Worm (Caenorhabditis elegans) whole organism, young adult: Measurements from ENCODE around the gene K05F1.9.
A peak's percentile ranks its signal among the peaks of the same experiment; 100 is the strongest.

Source experiments
- B0019.2 ChIP-seq: fragments of 200-800 bp; sonication (Bioruptor generic); conservative IDR thresholded peaks from 2 replicates; pipeline ENCODE4 v1.3.6; 2022; ENCODE audit warnings: missing genetic modification reagents, missing genetic modification characterization, missing compliant biosample characterization
- B0261.1 ChIP-seq: sonication (generic microtip); optimal IDR thresholded peaks from 2 replicates; lab custom pipeline; 2016; ENCODE audit warnings: mild to moderate bottlenecking, missing genetic modification characterization, moderate library complexity, missing compliant biosample characterization
- C17E4.6 ChIP-seq: fragments of 200-800 bp; sonication (Bioruptor generic); IDR thresholded peaks from 2 replicates; pipeline ENCODE4 v1.3.6; 2022; ENCODE audit warnings: missing genetic modification reagents, missing genetic modification characterization, missing compliant biosample characterization
- D2030.7 ChIP-seq: fragments of 200-800 bp; sonication (Bioruptor generic); IDR thresholded peaks from 2 replicates; pipeline ENCODE4 v1.3.6; 2022; ENCODE audit warnings: missing genetic modification reagents, missing genetic modification characterization, missing compliant biosample characterization
- F10E7.11 ChIP-seq: sonication (generic microtip); optimal IDR thresholded peaks from 2 replicates; lab custom pipeline; 2017; ENCODE audit warnings: mild to moderate bottlenecking, missing genetic modification characterization, moderate library complexity, missing compliant biosample characterization
- F23B12.7 ChIP-seq: sonication (generic microtip); optimal IDR thresholded peaks from 2 replicates; lab custom pipeline; 2017; ENCODE audit warnings: missing genetic modification characterization, mild to moderate bottlenecking, missing compliant biosample characterization, antibody characterized with exemption, moderate library complexity; ENCODE audit not compliant: insufficient read depth
- F49E8.2 ChIP-seq: sonication (generic microtip); optimal IDR thresholded peaks from 3 replicates; lab custom pipeline; 2017; ENCODE audit warnings: missing genetic modification characterization, mild to moderate bottlenecking, missing compliant biosample characterization, antibody characterized with exemption, moderate library complexity; ENCODE audit not compliant: insufficient read depth
- F55B11.4 ChIP-seq: sonication (generic microtip); optimal IDR thresholded peaks from 2 replicates; lab custom pipeline; 2016; ENCODE audit warnings: missing compliant biosample characterization, missing genetic modification characterization, borderline replicate concordance; ENCODE audit not compliant: insufficient read depth
- F57A8.1 ChIP-seq: fragments of 200-800 bp; sonication (Bioruptor generic); optimal IDR thresholded peaks from 2 replicates; lab custom pipeline; 2018; ENCODE audit warnings: mild to moderate bottlenecking, missing genetic modification characterization, moderate library complexity, missing compliant biosample characterization
- Y67H2A.10 ChIP-seq: fragments of 200-800 bp; sonication (Bioruptor generic); conservative IDR thresholded peaks from 2 replicates; pipeline ENCODE4 v1.3.6; 2022; ENCODE audit warnings: missing genetic modification reagents, missing genetic modification characterization, missing compliant biosample characterization
- Y79H2A.3 ChIP-seq: fragments of 200-800 bp; sonication (Bioruptor generic); conservative IDR thresholded peaks from 2 replicates; pipeline ENCODE4 v1.3.6; 2022; ENCODE audit warnings: missing genetic modification reagents, missing genetic modification characterization, missing compliant biosample characterization
- Y95B8A.8 ChIP-seq: fragments of 200-800 bp; sonication (Bioruptor generic); IDR thresholded peaks from 2 replicates; pipeline ENCODE4 v1.3.6; 2022; ENCODE audit warnings: missing genetic modification reagents, missing genetic modification characterization, missing compliant biosample characterization
- akir-1 ChIP-seq: fragments of 200-800 bp; sonication (Bioruptor generic); optimal IDR thresholded peaks from 2 replicates; lab custom pipeline; 2018; ENCODE audit warnings: mild to moderate bottlenecking, missing genetic modification characterization, moderate library complexity, missing compliant biosample characterization
- aptf-3 ChIP-seq: fragments of 200-800 bp; sonication (Bioruptor generic); IDR thresholded peaks from 2 replicates; pipeline ENCODE4 v1.3.6; 2022; ENCODE audit warnings: missing genetic modification characterization, missing compliant biosample characterization
- athp-1 ChIP-seq: sonication (generic microtip); optimal IDR thresholded peaks from 2 replicates; lab custom pipeline; 2017; ENCODE audit warnings: mild to moderate bottlenecking, missing genetic modification characterization, missing compliant biosample characterization
- attf-3 ChIP-seq: fragments of 200-800 bp; sonication (Bioruptor generic); conservative IDR thresholded peaks from 2 replicates; pipeline ENCODE4 v1.3.6; 2022; ENCODE audit warnings: missing genetic modification reagents, missing genetic modification characterization, missing compliant biosample characterization
- attf-6 ChIP-seq: fragments of 200-800 bp; sonication (Bioruptor generic); IDR thresholded peaks from 2 replicates; pipeline ENCODE4 v1.3.6; 2022; ENCODE audit warnings: missing genetic modification reagents, missing genetic modification characterization, missing compliant biosample characterization
- bed-2 ChIP-seq: fragments of 200-800 bp; sonication (Bioruptor generic); IDR thresholded peaks from 2 replicates; pipeline ENCODE4 v1.3.6; 2022; ENCODE audit warnings: missing genetic modification reagents, missing genetic modification characterization, missing compliant biosample characterization
- cebp-2 ChIP-seq: fragments of 200-800 bp; sonication (Bioruptor generic); IDR thresholded peaks from 2 replicates; pipeline ENCODE4 v1.3.6; 2022; ENCODE audit warnings: missing genetic modification characterization, missing compliant biosample characterization
- ceh-27 ChIP-seq: fragments of 200-800 bp; sonication (Bioruptor generic); optimal IDR thresholded peaks from 2 replicates; lab custom pipeline; 2018; ENCODE audit warnings: mild to moderate bottlenecking, missing genetic modification characterization, moderate library complexity, missing compliant biosample characterization
- dpff-1 ChIP-seq: sonication (generic microtip); optimal IDR thresholded peaks from 2 replicates; lab custom pipeline; 2017; ENCODE audit warnings: mild to moderate bottlenecking, missing genetic modification characterization, missing compliant biosample characterization
- egrh-3 ChIP-seq: fragments of 200-800 bp; sonication (Bioruptor generic); IDR thresholded peaks from 2 replicates; pipeline ENCODE4 v1.3.6; 2022; ENCODE audit warnings: missing genetic modification reagents, missing genetic modification characterization, missing compliant biosample characterization
- ekl-4 ChIP-seq: fragments of 200-800 bp; sonication (Bioruptor generic); IDR thresholded peaks from 2 replicates; pipeline ENCODE4 v1.3.6; 2022; ENCODE audit warnings: missing genetic modification reagents, missing genetic modification characterization, missing compliant biosample characterization
- ets-4 ChIP-seq: fragments of 200-800 bp; sonication (Bioruptor generic); optimal IDR thresholded peaks from 2 replicates; lab custom pipeline; 2018; ENCODE audit warnings: mild to moderate bottlenecking, missing genetic modification characterization, missing compliant biosample characterization
- fkh-3 ChIP-seq: sonication (generic microtip); optimal IDR thresholded peaks from 2 replicates; lab custom pipeline; 2016; ENCODE audit warnings: mild to moderate bottlenecking, missing genetic modification characterization, missing compliant biosample characterization
- gei-17 ChIP-seq: fragments of 200-800 bp; sonication (Bioruptor generic); optimal IDR thresholded peaks from 2 replicates; lab custom pipeline; 2018; ENCODE audit warnings: mild to moderate bottlenecking, missing genetic modification characterization, missing compliant biosample characterization
- hmg-1.2 ChIP-seq: fragments of 200-800 bp; sonication (Bioruptor generic); IDR thresholded peaks from 2 replicates; pipeline ENCODE4 v1.3.6; 2022; ENCODE audit warnings: missing genetic modification reagents, missing genetic modification characterization, missing compliant biosample characterization
- hmg-20 ChIP-seq: fragments of 200-800 bp; sonication (Bioruptor generic); IDR thresholded peaks from 2 replicates; pipeline ENCODE4 v1.3.6; 2022; ENCODE audit warnings: missing genetic modification reagents, missing genetic modification characterization, missing compliant biosample characterization
- hrde-1 ChIP-seq: sonication (generic microtip); optimal IDR thresholded peaks from 2 replicates; lab custom pipeline; 2016; ENCODE audit warnings: missing genetic modification characterization, mild to moderate bottlenecking, missing compliant biosample characterization, moderate library complexity, missing genotype, missing genetic modification reagents, borderline replicate concordance
- let-526 ChIP-seq: fragments of 200-800 bp; sonication (Bioruptor generic); IDR thresholded peaks from 2 replicates; pipeline ENCODE4 v1.3.6; 2022; ENCODE audit warnings: missing genetic modification reagents, missing genetic modification characterization, missing compliant biosample characterization
- lin-26 ChIP-seq: fragments of 200-800 bp; sonication (Bioruptor generic); IDR thresholded peaks from 2 replicates; pipeline ENCODE4 v1.3.6; 2022; ENCODE audit warnings: missing genetic modification reagents, missing genetic modification characterization, missing compliant biosample characterization
- lin-35 ChIP-seq, 3 experiments: fragments of 150-350 bp in 2 of 3; sonication (generic microtip) in 1 of 3; optimal IDR thresholded peaks; 2 replicates each; lab custom pipeline; 2014 to 2018; ENCODE audit warnings: missing biosample characterization in 3 of 3, missing genetic modification characterization in 3 of 3, missing genetic modification reagents in 3 of 3
- lin-54 ChIP-seq: fragments of 200-800 bp; sonication (Bioruptor generic); optimal IDR thresholded peaks from 2 replicates; lab custom pipeline; 2018; ENCODE audit warnings: mild to moderate bottlenecking, missing genetic modification characterization, missing compliant biosample characterization
- madf-6 ChIP-seq: fragments of 200-800 bp; sonication (Bioruptor generic); IDR thresholded peaks from 2 replicates; pipeline ENCODE4 v1.3.6; 2022; ENCODE audit warnings: missing genetic modification reagents, missing genetic modification characterization, missing compliant biosample characterization
- mcd-1 ChIP-seq: fragments of 200-800 bp; sonication (Bioruptor generic); IDR thresholded peaks from 2 replicates; pipeline ENCODE4 v1.3.6; 2022; ENCODE audit warnings: missing genetic modification reagents, missing genetic modification characterization, missing compliant biosample characterization
- nfya-1 ChIP-seq: sonication (generic microtip); optimal IDR thresholded peaks from 2 replicates; lab custom pipeline; 2017; ENCODE audit warnings: antibody characterized with exemption, missing compliant biosample characterization, missing genetic modification characterization, borderline replicate concordance; ENCODE audit not compliant: insufficient read depth
- nfyb-1 ChIP-seq: fragments of 200-800 bp; sonication (Bioruptor generic); IDR thresholded peaks from 2 replicates; pipeline ENCODE4 v1.3.6; 2022; ENCODE audit warnings: missing genetic modification reagents, missing genetic modification characterization, missing compliant biosample characterization
- repo-1 ChIP-seq: sonication (generic microtip); optimal IDR thresholded peaks from 2 replicates; lab custom pipeline; 2017; ENCODE audit warnings: mild to moderate bottlenecking, missing genetic modification characterization, missing compliant biosample characterization
- sdz-38 ChIP-seq: sonication (generic microtip); optimal IDR thresholded peaks from 2 replicates; lab custom pipeline; 2016; ENCODE audit warnings: missing genotype, missing genetic modification characterization, missing compliant biosample characterization
- snpc-1.1 ChIP-seq: sonication (generic microtip); optimal IDR thresholded peaks from 2 replicates; lab custom pipeline; 2017; ENCODE audit warnings: missing genetic modification characterization, mild to moderate bottlenecking, missing compliant biosample characterization, antibody characterized with exemption, moderate library complexity, missing genotype, missing genetic modification reagents; ENCODE audit not compliant: insufficient read depth
- snpc-1.3 ChIP-seq: sonication (generic microtip); optimal IDR thresholded peaks from 2 replicates; lab custom pipeline; 2017; ENCODE audit warnings: missing genetic modification characterization, mild to moderate bottlenecking, missing compliant biosample characterization, antibody characterized with exemption, moderate library complexity, missing genotype, missing genetic modification reagents; ENCODE audit not compliant: insufficient read depth
- snpc-3.4 ChIP-seq: sonication (generic microtip); optimal IDR thresholded peaks from 2 replicates; lab custom pipeline; 2017; ENCODE audit warnings: missing genetic modification characterization, mild to moderate bottlenecking, missing compliant biosample characterization, antibody characterized with exemption, moderate library complexity, missing genotype, missing genetic modification reagents
- tbp1 ChIP-seq: fragments of 200-800 bp; sonication (Bioruptor generic); optimal IDR thresholded peaks from 2 replicates; lab custom pipeline; 2018; ENCODE audit warnings: mild to moderate bottlenecking, missing genetic modification characterization, missing compliant biosample characterization
- tlf-1 ChIP-seq: fragments of 200-800 bp; sonication (Bioruptor generic); optimal IDR thresholded peaks from 2 replicates; lab custom pipeline; 2018; ENCODE audit warnings: mild to moderate bottlenecking, missing genetic modification characterization, missing compliant biosample characterization
- unc-62 ChIP-seq: fragments of 150-350 bp; optimal IDR thresholded peaks from 2 replicates; lab custom pipeline; 2014; ENCODE audit warnings: missing biosample characterization, missing genetic modification reagents, missing genetic modification characterization
- ztf-25 ChIP-seq: fragments of 200-800 bp; sonication (Bioruptor generic); IDR thresholded peaks from 2 replicates; pipeline ENCODE4 v1.3.6; 2022; ENCODE audit warnings: missing genetic modification reagents, missing genetic modification characterization, missing compliant biosample characterization

K05F1.9 gene

DNA sequence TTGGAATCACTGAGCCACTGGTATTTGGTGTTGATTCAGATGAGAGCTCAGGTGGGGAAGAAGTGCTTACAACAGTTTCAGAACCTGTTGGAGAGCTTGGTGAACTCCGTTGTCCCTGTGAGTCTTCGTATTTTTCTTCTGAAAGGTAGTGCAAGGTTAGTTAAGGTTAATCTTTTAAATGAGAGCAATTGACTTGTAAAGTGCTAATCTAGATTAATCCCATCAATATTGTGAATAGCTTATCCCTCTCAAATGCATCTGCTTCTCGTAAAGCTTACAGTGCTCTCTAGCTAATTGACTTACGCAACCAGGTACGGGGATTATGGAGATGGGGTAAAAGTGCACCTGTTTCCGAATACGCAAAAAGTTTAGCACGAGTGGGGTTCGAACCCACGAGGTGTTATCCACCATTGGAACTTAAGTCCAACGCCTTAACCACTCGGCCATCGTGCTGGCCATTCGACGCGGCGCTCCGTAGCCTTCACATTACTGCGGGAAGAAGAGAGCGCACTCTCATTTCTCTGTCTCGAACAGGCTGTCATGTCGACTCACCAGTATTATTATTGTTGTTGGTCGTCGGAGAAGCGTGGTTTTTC is 28.3 kb downstream of the K05F1.9 start (continued):
- TF ChIP-seq hmg-20 (GFP tag; lab: Robert Waterston, UW), result no peak
- TF ChIP-seq snpc-3.4 (tag; lab: Kevin White, UChicago), result no peak
- TF ChIP-seq D2030.7, result no peak
- TF ChIP-seq nfyb-1 (GFP tag; lab: Robert Waterston, UW), result peak; percentile 83
- peak; percentile 86 for TF ChIP-seq lin-26 (GFP tag; lab: Robert Waterston, UW)
- TF ChIP-seq dpff-1, result no peak
- TF ChIP-seq B0261.1 (tag; lab: Kevin White, UChicago), result peak; percentile 90
- no peak for TF ChIP-seq C17E4.6
- peak; percentile 24; the same call in 1 of the 2 replicates for TF ChIP-seq attf-6 (GFP tag; lab: Robert Waterston, UW)
- TF ChIP-seq unc-62, result no peak
- TF ChIP-seq tbp1, result peak; percentile 95
- TF ChIP-seq nfya-1 (tag; lab: Kevin White, UChicago), result no peak
- TF ChIP-seq B0019.2 (GFP tag; lab: Robert Waterston, UW), result no peak
- no peak for TF ChIP-seq Y95B8A.8 (GFP tag; lab: Robert Waterston, UW)
- TF ChIP-seq cebp-2, result no peak
- no peak for TF ChIP-seq F57A8.1 (GFP tag; lab: Kevin White, UChicago)
- no peak for TF ChIP-seq ztf-25 (GFP tag; lab: Robert Waterston, UW)
- peak; percentile 68; the same call in 1 of the 2 replicates for TF ChIP-seq let-526
- TF ChIP-seq Y67H2A.10 (GFP tag; lab: Robert Waterston, UW), result no peak
- peak; percentile 57 for TF ChIP-seq madf-6 (GFP tag; lab: Robert Waterston, UW)
- 0 out of 2 replicates have a peak, but pooled peaks have one; percentile 11 for TF ChIP-seq ekl-4 (GFP tag; lab: Robert Waterston, UW)
- TF ChIP-seq hrde-1 (tag; lab: Kevin White, UChicago), result no peak
- TF ChIP-seq snpc-1.3 (tag; lab: Kevin White, UChicago), result peak; percentile 20
- no peak for TF ChIP-seq akir-1 (GFP tag; lab: Kevin White, UChicago)
- TF ChIP-seq F23B12.7 (tag; lab: Kevin White, UChicago), result no peak
- TF ChIP-seq lin-35 (GFP tag; optimal IDR thresholded peaks at IDR 0.05; lab: Kevin White, UChicago), result no peak
- TF ChIP-seq snpc-1.1 (tag; lab: Kevin White, UChicago), result no peak
- TF ChIP-seq bed-2 (GFP tag; lab: Robert Waterston, UW), result no peak
- TF ChIP-seq hmg-1.2 (GFP tag; lab: Robert Waterston, UW), result peak; percentile 78
- TF ChIP-seq fkh-3 (tag; lab: Kevin White, UChicago), result peak; percentile 10
- TF ChIP-seq lin-54 (GFP tag; lab: Kevin White, UChicago), result no peak
- no peak for TF ChIP-seq F10E7.11 (tag; lab: Kevin White, UChicago)
- TF ChIP-seq F49E8.2 (tag; lab: Kevin White, UChicago), result no peak
- peak; percentile 47; the same call in 1 of the 2 replicates for TF ChIP-seq Y79H2A.3 (GFP tag; lab: Robert Waterston, UW)
- no peak for TF ChIP-seq attf-3 (GFP tag; lab: Robert Waterston, UW)
- TF ChIP-seq ceh-27 (GFP tag; lab: Kevin White, UChicago), result peak; percentile 75
- TF ChIP-seq aptf-3, result no peak
- TF ChIP-seq gei-17 (GFP tag; lab: Kevin White, UChicago), result no peak
- peak; percentile 38; the same call in 1 of the 2 replicates for TF ChIP-seq mcd-1
- peak; percentile 7 for TF ChIP-seq tlf-1 (GFP tag; lab: Kevin White, UChicago)
- peak; percentile 2 for TF ChIP-seq repo-1
- no peak for TF ChIP-seq athp-1 (tag; lab: Kevin White, UChicago)
- TF ChIP-seq egrh-3 (GFP tag; lab: Robert Waterston, UW), result peak; percentile 33; the same call in 1 of the 2 replicates
- no peak for TF ChIP-seq sdz-38
- TF ChIP-seq F55B11.4 (tag; lab: Kevin White, UChicago), result no peak
- no peak for TF ChIP-seq ets-4 (GFP tag; lab: Kevin White, UChicago)
